Worm (Caenorhabditis elegans) whole organism, L2 larva: Measurements from ENCODE around the gene C38D4.7.

Experiments used
- ama-1 ChIP-seq: fragments of 150-350 bp; optimal IDR thresholded peaks from 2 replicates; lab custom pipeline; 2018; ENCODE audit warnings: inconsistent platforms
- crh-2 ChIP-seq: sonication (generic microtip); optimal IDR thresholded peaks from 2 replicates; lab custom pipeline; 2017; ENCODE audit warnings: missing biosample characterization, missing genetic modification characterization
- egl-27 ChIP-seq: sonication (generic microtip); optimal IDR thresholded peaks from 3 replicates; lab custom pipeline; 2017; ENCODE audit warnings: missing biosample characterization, missing genetic modification reagents, missing genetic modification characterization
- lin-13 ChIP-seq: fragments of 150-350 bp; optimal IDR thresholded peaks from 2 replicates; lab custom pipeline; 2014; ENCODE audit warnings: missing biosample characterization, missing genetic modification reagents, missing genetic modification characterization
- lsy-2 ChIP-seq, 2 experiments: fragments of 150-350 bp in 1 of 2; sonication (generic microtip) in 1 of 2; optimal IDR thresholded peaks; 2 replicates each; lab custom pipeline; 2014 to 2017; ENCODE audit warnings: missing biosample characterization in 2 of 2, missing genetic modification characterization in 2 of 2
- nhr-10 ChIP-seq: sonication (generic microtip); optimal IDR thresholded peaks from 2 replicates; lab custom pipeline; 2017; ENCODE audit warnings: missing biosample characterization, missing genetic modification characterization
- nhr-11 ChIP-seq: fragments of 150-350 bp; optimal IDR thresholded peaks from 2 replicates; lab custom pipeline; 2014; ENCODE audit warnings: missing biosample characterization, missing genetic modification characterization
- nhr-237 ChIP-seq: fragments of 150-350 bp; optimal IDR thresholded peaks from 2 replicates; lab custom pipeline; 2014; ENCODE audit warnings: missing biosample characterization, missing genetic modification characterization
- nhr-25 ChIP-seq: fragments of 150-350 bp; sonication (generic microtip); optimal IDR thresholded peaks from 3 replicates; lab custom pipeline; 2014; ENCODE audit warnings: missing biosample characterization, missing genetic modification characterization

DNA sequence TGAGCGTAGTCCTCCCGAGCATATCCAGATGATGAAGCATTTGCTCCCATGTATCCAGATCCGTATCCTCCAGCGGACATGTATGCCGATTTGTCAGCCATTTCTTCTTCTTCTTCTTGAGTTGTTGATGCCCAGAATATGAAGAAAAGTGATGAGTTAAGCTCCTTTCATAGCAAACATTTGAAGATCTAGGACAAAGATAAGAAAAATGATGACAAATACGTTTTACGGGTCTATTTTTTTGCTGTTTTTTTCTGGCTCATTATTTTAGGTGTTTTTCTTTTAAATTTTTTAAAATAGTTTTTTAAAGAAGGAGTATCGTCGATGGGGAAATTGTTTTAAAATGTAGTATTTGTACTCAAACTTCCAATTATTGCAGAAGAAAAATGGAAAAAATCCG is 19.1 kb upstream of the C38D4.7 start, which contains the start of gene nspd-9:
- no peak for TF ChIP-seq crh-2
- TF ChIP-seq ama-1 (lab: Kevin White, UChicago): no peak
- TF ChIP-seq nhr-10 (tag; lab: Kevin White, UChicago): no peak
- no peak for TF ChIP-seq lin-13 (GFP tag; lab: Kevin White, UChicago)
- no peak for TF ChIP-seq nhr-25 (tag; lab: Kevin White, UChicago)
- no peak for TF ChIP-seq nhr-11 (tag; lab: Kevin White, UChicago)
- no peak for TF ChIP-seq nhr-237 (tag; lab: Kevin White, UChicago)
- TF ChIP-seq lsy-2 (tag; optimal IDR thresholded peaks at IDR 0.05; lab: Kevin White, UChicago): no peak
- no peak for TF ChIP-seq egl-27 (tag; lab: Kevin White, UChicago)
